Fruit fly (Drosophila melanogaster) whole organism, embryonic: ENCODE data around the gene CG15431.

Experiments
- Atf-2 ChIP-seq: fragments of 200-800 bp; sonication (Bioruptor generic); optimal IDR thresholded peaks from 2 replicates; lab custom pipeline; 2016; ENCODE audit warnings: missing biosample characterization, missing genetic modification characterization
- CG11504 ChIP-seq: fragments of 200-800 bp; sonication (Bioruptor generic); optimal IDR thresholded peaks from 3 replicates; lab custom pipeline; 2019; ENCODE audit warnings: missing biosample characterization, mild to moderate bottlenecking, missing genetic modification characterization, moderate library complexity
- CG11560 ChIP-seq: fragments of 200-800 bp; sonication (Bioruptor generic); IDR thresholded peaks from 3 replicates; pipeline ENCODE4 v1.3.6; 2022; ENCODE audit warnings: missing biosample characterization, missing genetic modification characterization
- CG12391 ChIP-seq: fragments of 200-800 bp; sonication (Bioruptor generic); optimal IDR thresholded peaks from 3 replicates; lab custom pipeline; 2018; ENCODE audit warnings: missing biosample characterization, mild to moderate bottlenecking, missing genetic modification characterization, moderate library complexity
- CG12744 ChIP-seq: fragments of 200-800 bp; sonication (Bioruptor generic); optimal IDR thresholded peaks from 2 replicates; lab custom pipeline; 2016; ENCODE audit warnings: missing biosample characterization, missing genetic modification characterization
- CG13775 ChIP-seq: fragments of 200-800 bp; sonication (Bioruptor generic); optimal IDR thresholded peaks from 3 replicates; lab custom pipeline; 2017; ENCODE audit warnings: missing biosample characterization, mild to moderate bottlenecking, missing genetic modification characterization
- CG2199 ChIP-seq: fragments of 200-800 bp; sonication (Bioruptor generic); IDR thresholded peaks from 3 replicates; pipeline ENCODE4 v1.3.6; 2022; ENCODE audit warnings: missing biosample characterization, missing genetic modification characterization
- CG30403 ChIP-seq: fragments of 200-800 bp; sonication (Bioruptor generic); optimal IDR thresholded peaks from 3 replicates; lab custom pipeline; 2016; ENCODE audit warnings: missing biosample characterization, missing genetic modification characterization
- CG32767 ChIP-seq: fragments of 200-800 bp; sonication (Bioruptor generic); IDR thresholded peaks from 2 replicates; pipeline ENCODE4 v1.3.6; 2022; ENCODE audit warnings: missing biosample characterization, missing genetic modification characterization
- CG4854 ChIP-seq: fragments of 200-800 bp; sonication (Bioruptor generic); optimal IDR thresholded peaks from 2 replicates; lab custom pipeline; 2016; ENCODE audit warnings: missing biosample characterization, missing genetic modification characterization, inconsistent platforms
- CG5245 ChIP-seq: fragments of 200-800 bp; sonication (Bioruptor generic); optimal IDR thresholded peaks from 3 replicates; lab custom pipeline; 2016; ENCODE audit warnings: missing biosample characterization, missing genetic modification characterization
- CG6689 ChIP-seq: fragments of 200-800 bp; sonication (Bioruptor generic); IDR thresholded peaks from 2 replicates; pipeline ENCODE4 v1.3.6; 2022; ENCODE audit warnings: missing biosample characterization, missing genetic modification characterization
- CG6813 ChIP-seq: fragments of 200-800 bp; sonication (Bioruptor generic); optimal IDR thresholded peaks from 2 replicates; lab custom pipeline; 2017; ENCODE audit warnings: missing biosample characterization, missing genetic modification characterization, mild to moderate bottlenecking, moderate library complexity, missing genetic modification reagents
- CG6854 ChIP-seq: fragments of 200-800 bp; sonication (Bioruptor generic); optimal IDR thresholded peaks from 3 replicates; lab custom pipeline; 2017; ENCODE audit warnings: missing biosample characterization, mild to moderate bottlenecking, missing genetic modification characterization
- CG7357 ChIP-seq: fragments of 200-800 bp; sonication (Bioruptor generic); IDR thresholded peaks from 3 replicates; pipeline ENCODE4 v1.3.6; 2022; ENCODE audit warnings: missing biosample characterization, missing genetic modification characterization
- CG7745 ChIP-seq: fragments of 200-800 bp; sonication (Bioruptor generic); optimal IDR thresholded peaks from 2 replicates; lab custom pipeline; 2018; ENCODE audit warnings: missing biosample characterization, mild to moderate bottlenecking, missing genetic modification characterization, moderate library complexity
- CG8359 ChIP-seq: fragments of 200-800 bp; sonication (Bioruptor generic); optimal IDR thresholded peaks from 2 replicates; lab custom pipeline; 2017; ENCODE audit warnings: missing biosample characterization, mild to moderate bottlenecking, missing genetic modification characterization, borderline replicate concordance
- D ChIP-seq, 2 experiments: fragments of 200-800 bp in 1 of 2; fragments of >200 bp in 1 of 2; sonication (Bioruptor generic) in 1 of 2; optimal IDR thresholded peaks; 2 replicates in 1 of 2; 3 replicates in 1 of 2; lab custom pipeline; 2017; ENCODE audit warnings: mild to moderate bottlenecking in 1 of 2, missing biosample characterization in 1 of 2, missing genetic modification characterization in 1 of 2, missing genetic modification reagents in 1 of 2
- Dek ChIP-seq: fragments of 200-800 bp; sonication (Bioruptor generic); optimal IDR thresholded peaks from 3 replicates; lab custom pipeline; 2019; ENCODE audit warnings: missing biosample characterization, mild to moderate bottlenecking, missing genetic modification characterization, moderate library complexity
- Dp ChIP-seq: fragments of 200-800 bp; sonication (Bioruptor generic); optimal IDR thresholded peaks from 2 replicates; lab custom pipeline; 2018; ENCODE audit warnings: missing biosample characterization, mild to moderate bottlenecking, missing genetic modification characterization, moderate library complexity
- HLH54F ChIP-seq: fragments of 200-800 bp; sonication (Bioruptor generic); optimal IDR thresholded peaks from 3 replicates; lab custom pipeline; 2016; ENCODE audit warnings: missing biosample characterization, missing genetic modification characterization
- Mad ChIP-seq: fragments of 200-800 bp; sonication (Bioruptor generic); optimal IDR thresholded peaks from 2 replicates; lab custom pipeline; 2016; ENCODE audit warnings: missing biosample characterization, missing genetic modification characterization
- Opbp ChIP-seq: fragments of 200-800 bp; sonication (Bioruptor generic); IDR thresholded peaks from 3 replicates; pipeline ENCODE4 v1.3.6; 2022; ENCODE audit warnings: missing biosample characterization, missing genetic modification characterization; ENCODE audit not compliant: partially characterized antibody
- Rx ChIP-seq: fragments of 200-800 bp; sonication (Bioruptor generic); IDR thresholded peaks from 2 replicates; pipeline ENCODE4 v1.3.6; 2022; ENCODE audit warnings: missing biosample characterization, missing genetic modification characterization
- Sry-δ ChIP-seq: fragments of 200-800 bp; sonication (Bioruptor generic); optimal IDR thresholded peaks from 2 replicates; lab custom pipeline; 2016; ENCODE audit warnings: missing biosample characterization, missing genetic modification characterization
- Trl ChIP-seq, 3 experiments: fragments of >200 bp in 2 of 3; fragments of 200-800 bp in 1 of 3; sonication (Bioruptor generic) in 1 of 3; optimal IDR thresholded peaks; 2 replicates in 1 of 3; 3 replicates in 2 of 3; lab custom pipeline; 2016 to 2017; ENCODE audit warnings: missing biosample characterization in 1 of 3, missing genetic modification characterization in 1 of 3
- Xbp1 ChIP-seq: fragments of 200-800 bp; sonication (Bioruptor generic); optimal IDR thresholded peaks from 3 replicates; lab custom pipeline; 2016; ENCODE audit warnings: missing biosample characterization, mild to moderate bottlenecking, missing genetic modification characterization
- ab ChIP-seq: fragments of 200-800 bp; sonication (Bioruptor generic); optimal IDR thresholded peaks from 2 replicates; lab custom pipeline; 2016; ENCODE audit warnings: missing biosample characterization, missing genetic modification characterization
- abd-A ChIP-seq: fragments of 200-800 bp; sonication (Bioruptor generic); optimal IDR thresholded peaks from 3 replicates; lab custom pipeline; 2019; ENCODE audit warnings: missing biosample characterization, mild to moderate bottlenecking, missing genetic modification characterization, moderate library complexity
- bowl ChIP-seq: fragments of 200-800 bp; sonication (Bioruptor generic); IDR thresholded peaks from 2 replicates; pipeline ENCODE4 v1.3.6; 2022; ENCODE audit warnings: missing biosample characterization, missing genetic modification characterization
- br ChIP-seq: fragments of >200 bp; optimal IDR thresholded peaks from 2 replicates; lab custom pipeline; 2017
- chinmo ChIP-seq: fragments of 200-800 bp; sonication (Bioruptor generic); IDR thresholded peaks from 4 replicates; pipeline ENCODE4 v1.3.6; 2022; ENCODE audit warnings: missing biosample characterization, missing genetic modification characterization; ENCODE audit not compliant: partially characterized antibody
- ci ChIP-seq: fragments of 200-800 bp; sonication (Bioruptor generic); IDR thresholded peaks from 3 replicates; pipeline ENCODE4 v1.3.6; 2022; ENCODE audit warnings: missing biosample characterization, missing genetic modification characterization
- corto ChIP-seq: fragments of 200-800 bp; sonication (Bioruptor generic); optimal IDR thresholded peaks from 2 replicates; lab custom pipeline; 2016; ENCODE audit warnings: missing biosample characterization, mild to moderate bottlenecking, missing genetic modification characterization, moderate library complexity
- crc ChIP-seq: fragments of 200-800 bp; sonication (Bioruptor generic); optimal IDR thresholded peaks from 2 replicates; lab custom pipeline; 2016; ENCODE audit warnings: missing biosample characterization, missing genetic modification characterization
- dysf ChIP-seq: fragments of 200-800 bp; sonication (Bioruptor generic); IDR thresholded peaks from 3 replicates; pipeline ENCODE4 v1.3.6; 2022; ENCODE audit warnings: missing biosample characterization, missing genetic modification characterization
- esg ChIP-seq: fragments of 200-800 bp; sonication (Bioruptor generic); conservative IDR thresholded peaks from 2 replicates; pipeline ENCODE4 v1.3.6; 2022; ENCODE audit warnings: missing biosample characterization, missing genetic modification characterization
- fd64A ChIP-seq: fragments of 200-800 bp; sonication (Bioruptor generic); optimal IDR thresholded peaks from 3 replicates; lab custom pipeline; 2018; ENCODE audit warnings: missing biosample characterization, mild to moderate bottlenecking, missing genetic modification characterization
- fd96Cb ChIP-seq: fragments of 200-800 bp; sonication (Bioruptor generic); optimal IDR thresholded peaks from 2 replicates; lab custom pipeline; 2018; ENCODE audit warnings: missing biosample characterization, mild to moderate bottlenecking, missing genetic modification characterization, moderate library complexity
- fu2 ChIP-seq: fragments of 200-800 bp; sonication (Bioruptor generic); optimal IDR thresholded peaks from 2 replicates; lab custom pipeline; 2016; ENCODE audit warnings: missing biosample characterization, missing genetic modification characterization
- ham ChIP-seq: fragments of 200-800 bp; sonication (Bioruptor generic); IDR thresholded peaks from 2 replicates; pipeline ENCODE4 v1.3.6; 2022; ENCODE audit warnings: missing biosample characterization, missing genetic modification characterization
- kni ChIP-seq: fragments of 200-800 bp; sonication (Bioruptor generic); optimal IDR thresholded peaks from 3 replicates; lab custom pipeline; 2017; ENCODE audit warnings: mild to moderate bottlenecking, missing biosample characterization, missing genetic modification reagents, missing genetic modification characterization
- lab ChIP-seq: fragments of 200-800 bp; sonication (Bioruptor generic); optimal IDR thresholded peaks from 3 replicates; lab custom pipeline; 2017; ENCODE audit warnings: missing biosample characterization, missing genetic modification characterization, mild to moderate bottlenecking, moderate library complexity, missing genetic modification reagents
- nau ChIP-seq: fragments of 200-800 bp; sonication (Bioruptor generic); optimal IDR thresholded peaks from 3 replicates; lab custom pipeline; 2017; ENCODE audit warnings: missing biosample characterization, mild to moderate bottlenecking, missing genetic modification characterization, missing genetic modification reagents
- odd ChIP-seq: fragments of 200-800 bp; sonication (Bioruptor generic); optimal IDR thresholded peaks from 2 replicates; lab custom pipeline; 2017; ENCODE audit warnings: missing biosample characterization, mild to moderate bottlenecking, missing genetic modification characterization
- p53 ChIP-seq: fragments of 200-800 bp; sonication (Bioruptor generic); optimal IDR thresholded peaks from 2 replicates; lab custom pipeline; 2016; ENCODE audit warnings: missing biosample characterization, missing genetic modification characterization
- sens ChIP-seq: fragments of 200-800 bp; sonication (Bioruptor generic); peaks from one replicate; lab custom pipeline; 2016; ENCODE audit warnings: missing biosample characterization, missing genetic modification characterization
- seq ChIP-seq: fragments of 200-800 bp; sonication (Bioruptor generic); IDR thresholded peaks from 2 replicates; pipeline ENCODE4 v1.3.6; 2022; ENCODE audit warnings: missing biosample characterization, missing genetic modification characterization
- sr ChIP-seq: fragments of 200-800 bp; sonication (Bioruptor generic); IDR thresholded peaks from 3 replicates; pipeline ENCODE4 v1.3.6; 2022; ENCODE audit warnings: missing biosample characterization, missing genetic modification characterization
- tgo ChIP-seq: fragments of 200-800 bp; sonication (Bioruptor generic); IDR thresholded peaks from 3 replicates; pipeline ENCODE4 v1.3.6; 2022; ENCODE audit warnings: missing biosample characterization, missing genetic modification characterization
- tin ChIP-seq: fragments of 200-800 bp; sonication (Bioruptor generic); optimal IDR thresholded peaks from 3 replicates; lab custom pipeline; 2016; ENCODE audit warnings: missing biosample characterization, missing genetic modification characterization
- yki ChIP-seq: fragments of >200 bp; optimal IDR thresholded peaks from 3 replicates; lab custom pipeline; 2018

CG15431 gene

DNA sequence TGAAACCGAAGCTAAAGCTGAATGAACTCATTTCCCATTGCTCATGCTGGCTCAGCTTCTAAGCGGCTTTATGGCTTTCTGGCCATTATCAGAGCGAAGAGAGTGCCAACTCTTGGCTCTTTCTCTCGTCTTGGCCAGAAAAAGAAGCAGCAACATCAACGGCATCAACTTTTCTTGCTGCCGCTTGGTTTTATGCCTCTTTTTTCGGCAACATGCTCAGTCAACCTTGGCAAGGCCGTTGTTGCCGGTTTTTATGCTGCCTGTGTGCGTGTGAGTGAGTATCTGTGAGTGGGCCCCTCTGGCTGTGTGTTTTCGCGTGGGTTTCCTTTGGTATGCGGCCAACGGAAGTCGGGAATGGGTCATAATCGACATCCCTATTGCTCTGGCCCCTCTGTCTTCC, 70.5 kb downstream of the CG15431 start:
- no peak for TF ChIP-seq CG12391
- TF ChIP-seq Opbp (GFP tag; lab: Robert Waterston, UW): no peak
- no peak for TF ChIP-seq CG7357 (GFP tag; lab: Robert Waterston, UW)
- no peak for TF ChIP-seq Sry-δ (GFP tag; lab: Kevin White, UChicago)
- no peak for TF ChIP-seq p53 (GFP tag; lab: Kevin White, UChicago)
- peak; percentile 77; the same call in 2 of the 3 replicates for TF ChIP-seq sr (GFP tag; lab: Robert Waterston, UW)
- no peak for TF ChIP-seq CG6854 (GFP tag; lab: Kevin White, UChicago)
- no peak for TF ChIP-seq crc (GFP tag; lab: Kevin White, UChicago)
- no peak for TF ChIP-seq CG30403
- no peak for TF ChIP-seq esg (GFP tag; lab: Robert Waterston, UW)
- TF ChIP-seq fd96Cb (tag; lab: Kevin White, UChicago): no peak
- no peak for TF ChIP-seq bowl (GFP tag; lab: Robert Waterston, UW)
- 0 out of 3 replicates have a peak, but pooled peaks have one; percentile 47 for TF ChIP-seq CG2199 (GFP tag; lab: Robert Waterston, UW)
- TF ChIP-seq CG7745 (tag; lab: Kevin White, UChicago): no peak
- no peak for TF ChIP-seq CG32767 (GFP tag; lab: Robert Waterston, UW)
- no peak for TF ChIP-seq ham (GFP tag; lab: Robert Waterston, UW)
- no peak for TF ChIP-seq CG12744 (GFP tag; lab: Kevin White, UChicago)
- TF ChIP-seq CG6689 (GFP tag; lab: Robert Waterston, UW): no peak
- TF ChIP-seq CG4854 (GFP tag; lab: Kevin White, UChicago): no peak
- no peak for TF ChIP-seq Xbp1 (GFP tag; lab: Kevin White, UChicago)
- no peak for TF ChIP-seq Mad
- no peak for TF ChIP-seq ci (GFP tag; lab: Robert Waterston, UW)
- no peak for TF ChIP-seq corto (GFP tag; lab: Kevin White, UChicago)
- TF ChIP-seq CG6813: no peak
- TF ChIP-seq CG5245 (GFP tag; lab: Kevin White, UChicago): no peak
- TF ChIP-seq fu2 (GFP tag; lab: Kevin White, UChicago): no peak
- TF ChIP-seq CG8359: no peak
- TF ChIP-seq br (lab: Kevin White, UChicago): no peak
- TF ChIP-seq abd-A: no peak
- peak; percentile 46 for TF ChIP-seq CG11504 (tag; lab: Kevin White, UChicago)
- TF ChIP-seq yki: no peak
- no peak for TF ChIP-seq tgo (GFP tag; lab: Robert Waterston, UW)
- TF ChIP-seq dysf (GFP tag; lab: Robert Waterston, UW): no peak
- no peak for TF ChIP-seq nau
- peak; percentile 2 for TF ChIP-seq D (optimal IDR thresholded peaks at IDR 0.05; lab: Kevin White, UChicago)
- TF ChIP-seq D (GFP tag; optimal IDR thresholded peaks at IDR 0.05; lab: Kevin White, UChicago): no peak
- TF ChIP-seq Atf-2: no peak
- no peak for TF ChIP-seq Rx (GFP tag; lab: Robert Waterston, UW)
- TF ChIP-seq odd (GFP tag; lab: Kevin White, UChicago): no peak
- TF ChIP-seq tin (GFP tag; lab: Kevin White, UChicago): no peak
- TF ChIP-seq CG11560: no peak
- TF ChIP-seq kni: no peak
- TF ChIP-seq HLH54F (GFP tag; lab: Kevin White, UChicago): no peak
- 0 out of 4 replicates have a peak, but pooled peaks have one; percentile 56 for TF ChIP-seq chinmo
- TF ChIP-seq ab (GFP tag; lab: Kevin White, UChicago): no peak
- no peak for TF ChIP-seq CG13775 (GFP tag; lab: Kevin White, UChicago)
- TF ChIP-seq Dp (GFP tag; lab: Kevin White, UChicago): no peak
- no peak for TF ChIP-seq seq (GFP tag; lab: Robert Waterston, UW)
- no peak for TF ChIP-seq fd64A (GFP tag; lab: Kevin White, UChicago)
- TF ChIP-seq Dek (tag; lab: Kevin White, UChicago): no peak
- TF ChIP-seq lab (GFP tag; lab: Kevin White, UChicago): no peak
- TF ChIP-seq sens (GFP tag; lab: Kevin White, UChicago): peak; percentile 68
- TF ChIP-seq Trl (optimal IDR thresholded peaks at IDR 0.05; lab: Kevin White, UChicago): no peak
- no peak for TF ChIP-seq Trl (GFP tag; optimal IDR thresholded peaks at IDR 0.05; lab: Kevin White, UChicago)
